Fruit fly (Drosophila melanogaster) whole organism, embryonic: ENCODE results near the gene Bmcp.

Experiments used
- CG10321 ChIP-seq: fragments of 200-800 bp; sonication (Bioruptor generic); IDR thresholded peaks from 2 replicates; pipeline ENCODE4 v1.3.6; 2022; ENCODE audit warnings: missing biosample characterization, missing genetic modification characterization
- CG10366 ChIP-seq: fragments of 200-800 bp; sonication (Bioruptor generic); IDR thresholded peaks from 2 replicates; pipeline ENCODE4 v1.3.6; 2022; ENCODE audit warnings: missing biosample characterization, missing genetic modification characterization
- CG11504 ChIP-seq: fragments of 200-800 bp; sonication (Bioruptor generic); optimal IDR thresholded peaks from 3 replicates; lab custom pipeline; 2019; ENCODE audit warnings: missing biosample characterization, mild to moderate bottlenecking, missing genetic modification characterization, moderate library complexity
- CG12391 ChIP-seq: fragments of 200-800 bp; sonication (Bioruptor generic); optimal IDR thresholded peaks from 3 replicates; lab custom pipeline; 2018; ENCODE audit warnings: missing biosample characterization, mild to moderate bottlenecking, missing genetic modification characterization, moderate library complexity
- CG12769 ChIP-seq: fragments of 200-800 bp; sonication (Bioruptor generic); optimal IDR thresholded peaks from 2 replicates; lab custom pipeline; 2019; ENCODE audit warnings: missing biosample characterization, mild to moderate bottlenecking, missing genetic modification characterization, moderate library complexity
- CG13287 ChIP-seq: fragments of 200-800 bp; sonication (Bioruptor generic); IDR thresholded peaks from 2 replicates; pipeline ENCODE4 v1.3.6; 2022; ENCODE audit warnings: missing biosample characterization, missing genetic modification characterization; ENCODE audit not compliant: partially characterized antibody
- CG14965 ChIP-seq: fragments of 200-800 bp; sonication (Bioruptor generic); optimal IDR thresholded peaks from 2 replicates; lab custom pipeline; 2016; ENCODE audit warnings: missing biosample characterization, missing genetic modification characterization, borderline replicate concordance
- CG15601 ChIP-seq: fragments of 200-800 bp; sonication (Bioruptor generic); optimal IDR thresholded peaks from 3 replicates; lab custom pipeline; 2019; ENCODE audit warnings: missing biosample characterization, mild to moderate bottlenecking, missing genetic modification characterization, moderate library complexity
- CG1647 ChIP-seq: fragments of 200-800 bp; sonication (Bioruptor generic); optimal IDR thresholded peaks from 3 replicates; lab custom pipeline; 2016; ENCODE audit warnings: missing biosample characterization, missing genetic modification characterization
- CG16779 ChIP-seq: fragments of 200-800 bp; sonication (Bioruptor generic); IDR thresholded peaks from 2 replicates; pipeline ENCODE4 v1.3.6; 2022; ENCODE audit warnings: missing biosample characterization, missing genetic modification characterization
- CG17359 ChIP-seq: fragments of 200-800 bp; sonication (Bioruptor generic); optimal IDR thresholded peaks from 3 replicates; lab custom pipeline; 2018; ENCODE audit warnings: missing biosample characterization, mild to moderate bottlenecking, missing genetic modification characterization, moderate library complexity
- CG17361 ChIP-seq: fragments of 200-800 bp; sonication (Bioruptor generic); IDR thresholded peaks from 3 replicates; pipeline ENCODE4 v1.3.6; 2022; ENCODE audit warnings: missing biosample characterization, missing genetic modification characterization
- CG1832 ChIP-seq: fragments of 200-800 bp; sonication (Bioruptor generic); optimal IDR thresholded peaks from 2 replicates; lab custom pipeline; 2017; ENCODE audit warnings: missing biosample characterization, mild to moderate bottlenecking, missing genetic modification characterization, inconsistent platforms
- CG30431 ChIP-seq: fragments of 200-800 bp; sonication (Bioruptor generic); optimal IDR thresholded peaks from 2 replicates; lab custom pipeline; 2017; ENCODE audit warnings: missing biosample characterization, missing genetic modification characterization
- CG32532 ChIP-seq: fragments of 200-800 bp; sonication (Bioruptor generic); IDR thresholded peaks from 2 replicates; pipeline ENCODE4 v1.3.6; 2022; ENCODE audit warnings: missing biosample characterization, missing genetic modification characterization
- CG33213 ChIP-seq: fragments of 200-800 bp; sonication (Bioruptor generic); optimal IDR thresholded peaks from 3 replicates; lab custom pipeline; 2016; ENCODE audit warnings: missing biosample characterization, missing genetic modification characterization
- CG4328 ChIP-seq: fragments of 200-800 bp; sonication (Bioruptor generic); optimal IDR thresholded peaks from 3 replicates; lab custom pipeline; 2017; ENCODE audit warnings: missing biosample characterization, missing genetic modification reagents, missing genetic modification characterization
- CG6813 ChIP-seq: fragments of 200-800 bp; sonication (Bioruptor generic); optimal IDR thresholded peaks from 2 replicates; lab custom pipeline; 2017; ENCODE audit warnings: missing biosample characterization, missing genetic modification characterization, mild to moderate bottlenecking, moderate library complexity, missing genetic modification reagents
- CG8290 ChIP-seq, 3 experiments: fragments of 200-800 bp; sonication (Bioruptor generic); optimal IDR thresholded peaks; 2 replicates each; lab custom pipeline; 2016 to 2019; ENCODE audit warnings: missing biosample characterization in 3 of 3, missing genetic modification characterization in 3 of 3, mild to moderate bottlenecking in 2 of 3, moderate library complexity in 1 of 3
- CHES-1-like ChIP-seq: fragments of 200-800 bp; sonication (Bioruptor generic); optimal IDR thresholded peaks from 2 replicates; lab custom pipeline; 2016; ENCODE audit warnings: missing biosample characterization, missing genetic modification characterization
- Camta ChIP-seq: fragments of 200-800 bp; sonication (Bioruptor generic); optimal IDR thresholded peaks from 2 replicates; lab custom pipeline; 2016; ENCODE audit warnings: missing biosample characterization, missing genetic modification characterization
- D ChIP-seq, 2 experiments: fragments of 200-800 bp in 1 of 2; fragments of >200 bp in 1 of 2; sonication (Bioruptor generic) in 1 of 2; optimal IDR thresholded peaks; 2 replicates in 1 of 2; 3 replicates in 1 of 2; lab custom pipeline; 2017; ENCODE audit warnings: mild to moderate bottlenecking in 1 of 2, missing biosample characterization in 1 of 2, missing genetic modification characterization in 1 of 2, missing genetic modification reagents in 1 of 2
- Dip2 ChIP-seq: fragments of 200-800 bp; sonication (Bioruptor generic); IDR thresholded peaks from 2 replicates; pipeline ENCODE4 v1.3.6; 2022; ENCODE audit warnings: missing biosample characterization, missing genetic modification characterization
- E2f2 ChIP-seq: fragments of 200-800 bp; sonication (Bioruptor generic); IDR thresholded peaks from 2 replicates; pipeline ENCODE4 v1.3.6; 2022; ENCODE audit warnings: missing biosample characterization, missing genetic modification characterization
- HmgD ChIP-seq: fragments of 200-800 bp; sonication (Bioruptor generic); optimal IDR thresholded peaks from 3 replicates; lab custom pipeline; 2016; ENCODE audit warnings: missing biosample characterization, missing genetic modification characterization
- HmgZ ChIP-seq: fragments of 200-800 bp; sonication (Bioruptor generic); optimal IDR thresholded peaks from 2 replicates; lab custom pipeline; 2018; ENCODE audit warnings: missing biosample characterization, mild to moderate bottlenecking, missing genetic modification characterization
- Hmr ChIP-seq: fragments of 200-800 bp; sonication (Bioruptor generic); optimal IDR thresholded peaks from 3 replicates; lab custom pipeline; 2017; ENCODE audit warnings: mild to moderate bottlenecking, missing biosample characterization, missing genetic modification reagents, missing genetic modification characterization
- Lhr ChIP-seq: fragments of 200-800 bp; sonication (Bioruptor generic); optimal IDR thresholded peaks from 3 replicates; lab custom pipeline; 2017; ENCODE audit warnings: mild to moderate bottlenecking, missing biosample characterization, missing genetic modification reagents, missing genetic modification characterization
- Myb ChIP-seq: fragments of 200-800 bp; sonication (Bioruptor generic); optimal IDR thresholded peaks from 2 replicates; lab custom pipeline; 2016; ENCODE audit warnings: missing biosample characterization, missing genetic modification characterization
- NFAT ChIP-seq: fragments of 200-800 bp; sonication (Bioruptor generic); IDR thresholded peaks from 2 replicates; pipeline ENCODE4 v1.3.6; 2022; ENCODE audit warnings: missing biosample characterization, missing genetic modification characterization
- Nf-YC ChIP-seq: fragments of 200-800 bp; optimal IDR thresholded peaks from 3 replicates; lab custom pipeline; 2019; ENCODE audit warnings: missing biosample characterization, mild to moderate bottlenecking, missing genetic modification characterization, moderate library complexity
- PHDP ChIP-seq: fragments of 200-800 bp; sonication (Bioruptor generic); optimal IDR thresholded peaks from 3 replicates; lab custom pipeline; 2018; ENCODE audit warnings: missing biosample characterization, mild to moderate bottlenecking, missing genetic modification characterization, moderate library complexity
- Pdp1 ChIP-seq, 2 experiments: fragments of 200-800 bp; sonication (Bioruptor generic); optimal IDR thresholded peaks; 3 replicates each; lab custom pipeline; 2016; ENCODE audit warnings: missing biosample characterization in 2 of 2, missing genetic modification characterization in 2 of 2, mild to moderate bottlenecking in 1 of 2, moderate library complexity in 1 of 2
- Sry-δ ChIP-seq: fragments of 200-800 bp; sonication (Bioruptor generic); optimal IDR thresholded peaks from 2 replicates; lab custom pipeline; 2016; ENCODE audit warnings: missing biosample characterization, missing genetic modification characterization
- bbx ChIP-seq: fragments of 200-800 bp; sonication (Bioruptor generic); IDR thresholded peaks from 2 replicates; pipeline ENCODE4 v1.3.6; 2022; ENCODE audit warnings: missing biosample characterization, missing genetic modification characterization; ENCODE audit not compliant: partially characterized antibody
- bcd ChIP-seq: fragments of 200-800 bp; sonication (Bioruptor generic); optimal IDR thresholded peaks from 2 replicates; lab custom pipeline; 2017; ENCODE audit warnings: missing biosample characterization, mild to moderate bottlenecking, missing genetic modification characterization
- chn ChIP-seq: fragments of 200-800 bp; sonication (Bioruptor generic); optimal IDR thresholded peaks from 2 replicates; lab custom pipeline; 2016; ENCODE audit warnings: missing biosample characterization, missing genetic modification characterization
- gro ChIP-seq: fragments of 200-800 bp; sonication (Bioruptor generic); optimal IDR thresholded peaks from 2 replicates; lab custom pipeline; 2016; ENCODE audit warnings: missing biosample characterization, missing genetic modification characterization
- ind ChIP-seq: fragments of 200-800 bp; sonication (Bioruptor generic); optimal IDR thresholded peaks from 3 replicates; lab custom pipeline; 2016; ENCODE audit warnings: missing biosample characterization, missing genetic modification characterization
- insv ChIP-seq, 2 experiments: fragments of 200-800 bp; sonication (Bioruptor generic); optimal IDR thresholded peaks; 3 replicates each; lab custom pipeline; 2016 to 2018; ENCODE audit warnings: missing biosample characterization in 2 of 2, missing genetic modification characterization in 2 of 2
- mam ChIP-seq: fragments of 200-800 bp; sonication (Bioruptor generic); optimal IDR thresholded peaks from 3 replicates; lab custom pipeline; 2016; ENCODE audit warnings: missing biosample characterization, missing genetic modification characterization
- pita ChIP-seq: fragments of 200-800 bp; sonication (Bioruptor generic); optimal IDR thresholded peaks from 2 replicates; lab custom pipeline; 2017; ENCODE audit warnings: missing biosample characterization, mild to moderate bottlenecking, missing genetic modification characterization
- sd ChIP-seq: fragments of 200-800 bp; sonication (Bioruptor generic); optimal IDR thresholded peaks from 3 replicates; lab custom pipeline; 2018; ENCODE audit warnings: missing biosample characterization, mild to moderate bottlenecking, missing genetic modification characterization, moderate library complexity
- tll ChIP-seq, 2 experiments: fragments of 200-800 bp in 1 of 2; fragments of >200 bp in 1 of 2; sonication (Bioruptor generic) in 1 of 2; optimal IDR thresholded peaks; 2 replicates each; lab custom pipeline; 2017 to 2019; ENCODE audit warnings: missing biosample characterization in 2 of 2, missing genetic modification characterization in 2 of 2, mild to moderate bottlenecking in 1 of 2, moderate library complexity in 1 of 2
- trem ChIP-seq: fragments of 200-800 bp; optimal IDR thresholded peaks from 3 replicates; lab custom pipeline; 2019; ENCODE audit warnings: missing biosample characterization, mild to moderate bottlenecking, missing genetic modification characterization, moderate library complexity
- vnd ChIP-seq: fragments of 200-800 bp; sonication (Bioruptor generic); IDR thresholded peaks from 3 replicates; pipeline ENCODE4 v1.3.6; 2022; ENCODE audit warnings: missing biosample characterization, missing genetic modification characterization; ENCODE audit not compliant: partially characterized antibody
- vvl ChIP-seq: fragments of 200-800 bp; sonication (Bioruptor generic); IDR thresholded peaks from 2 replicates; pipeline ENCODE4 v1.3.6; 2022; ENCODE audit warnings: missing biosample characterization, missing genetic modification characterization
- zfh2 ChIP-seq: fragments of 200-800 bp; sonication (Bioruptor generic); optimal IDR thresholded peaks from 2 replicates; lab custom pipeline; 2016; ENCODE audit warnings: missing biosample characterization, missing genetic modification characterization

Bmcp gene

DNA sequence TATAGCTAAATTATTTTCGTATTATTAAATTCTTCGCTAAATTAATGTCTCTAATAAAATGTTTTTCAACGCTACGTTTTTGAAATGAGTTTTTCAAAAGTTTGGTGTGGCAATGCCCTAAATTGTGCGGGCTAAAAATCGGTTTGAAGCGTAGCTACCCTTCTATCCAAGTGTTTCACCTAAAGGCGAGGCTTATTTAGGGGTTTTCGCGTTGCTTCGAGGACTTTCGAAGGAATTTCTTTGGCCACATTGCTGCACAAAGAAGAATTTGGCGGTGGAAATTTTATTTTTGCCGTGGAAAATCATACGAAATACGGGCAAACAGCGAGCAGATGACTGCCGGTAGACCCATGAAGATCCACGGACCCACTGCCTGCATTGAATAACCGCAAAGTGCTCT, 38.9 kb upstream of the Bmcp start, which contains the start of gene TfIIEalpha:
Gene TfIIEalpha (plus strand): TSS at position 245 of the 400 bp plus-strand sequence.
- TF ChIP-seq CG11504 (tag; lab: Kevin White, UChicago), result peak; percentile 39
- TF ChIP-seq ind (GFP tag; lab: Kevin White, UChicago), result no peak
- TF ChIP-seq HmgD (GFP tag; lab: Kevin White, UChicago), result peak; percentile 69
- peak; percentile 17 for TF ChIP-seq Camta (GFP tag; lab: Kevin White, UChicago)
- TF ChIP-seq CHES-1-like (GFP tag; lab: Kevin White, UChicago), result no peak
- TF ChIP-seq PHDP (tag; lab: Kevin White, UChicago), result peak; percentile 11
- peak; percentile 25 for TF ChIP-seq CG8290 (GFP tag; optimal IDR thresholded peaks at IDR 0.05; lab: Kevin White, UChicago)
- peak in 1 of 2 experiments; percentile 60 for TF ChIP-seq CG8290 (tag; optimal IDR thresholded peaks at IDR 0.05; lab: Kevin White, UChicago)
- no peak for TF ChIP-seq CG4328 (GFP tag; lab: Kevin White, UChicago)
- peak; percentile 46 for TF ChIP-seq gro
- TF ChIP-seq Sry-δ (GFP tag; lab: Kevin White, UChicago), result peak; percentile 59
- peak; percentile 8 for TF ChIP-seq zfh2 (GFP tag; lab: Kevin White, UChicago)
- peak; percentile 78 for TF ChIP-seq sd
- TF ChIP-seq CG10321 (GFP tag; lab: Robert Waterston, UW), result no peak
- peak; percentile 52 for TF ChIP-seq CG13287 (GFP tag; lab: Robert Waterston, UW)
- TF ChIP-seq CG15601, result peak; percentile 42
- TF ChIP-seq HmgZ (tag; lab: Kevin White, UChicago), result peak; percentile 76
- peak; percentile 51; the same call in 1 of the 2 replicates for TF ChIP-seq bbx
- no peak for TF ChIP-seq CG17359 (tag; lab: Kevin White, UChicago)
- no peak for TF ChIP-seq vnd (GFP tag; lab: Robert Waterston, UW)
- TF ChIP-seq Nf-YC (tag; lab: Kevin White, UChicago), result peak; percentile 23
- TF ChIP-seq chn (GFP tag; lab: Kevin White, UChicago), result peak; percentile 12
- TF ChIP-seq Lhr (GFP tag; lab: Kevin White, UChicago), result peak; percentile 91
- no peak for TF ChIP-seq CG6813
- no peak for TF ChIP-seq CG16779
- peak; percentile 21 for TF ChIP-seq CG12391 (tag; lab: Kevin White, UChicago)
- TF ChIP-seq CG14965 (GFP tag; lab: Kevin White, UChicago), result no peak
- TF ChIP-seq CG17361 (GFP tag; lab: Robert Waterston, UW), result 0 out of 3 replicates have a peak, but pooled peaks have one; percentile 18
- TF ChIP-seq NFAT (GFP tag; lab: Robert Waterston, UW), result peak; percentile 63; the same call in 1 of the 2 replicates
- TF ChIP-seq D (optimal IDR thresholded peaks at IDR 0.05; lab: Kevin White, UChicago), result no peak
- TF ChIP-seq D (GFP tag; optimal IDR thresholded peaks at IDR 0.05; lab: Kevin White, UChicago), result no peak
- TF ChIP-seq vvl (GFP tag; lab: Robert Waterston, UW), result peak; percentile 73
- peak; percentile 90 for TF ChIP-seq E2f2 (GFP tag; lab: Robert Waterston, UW)
- TF ChIP-seq CG1832, result no peak
- no peak for TF ChIP-seq CG1647 (GFP tag; lab: Kevin White, UChicago)
- no peak for TF ChIP-seq CG10366
- TF ChIP-seq CG33213 (GFP tag; lab: Kevin White, UChicago), result peak; percentile 71
- peak; percentile 41; the same call in 1 of the 2 replicates for TF ChIP-seq CG32532 (GFP tag; lab: Robert Waterston, UW)
- TF ChIP-seq tll (GFP tag; optimal IDR thresholded peaks at IDR 0.05; lab: Kevin White, UChicago), result no peak
- peak; percentile 62 for TF ChIP-seq Hmr (GFP tag; lab: Kevin White, UChicago)
- TF ChIP-seq CG30431, result no peak
- TF ChIP-seq pita (GFP tag; lab: Kevin White, UChicago), result peak; percentile 81
- TF ChIP-seq insv (GFP tag; optimal IDR thresholded peaks at IDR 0.05; lab: Kevin White, UChicago), result peak in 1 of 2 experiments; percentile 4
- TF ChIP-seq Myb (GFP tag; lab: Kevin White, UChicago), result peak; percentile 77
- TF ChIP-seq CG12769 (tag; lab: Kevin White, UChicago), result peak; percentile 27
- peak; percentile 22 for TF ChIP-seq mam (GFP tag; lab: Kevin White, UChicago)
- TF ChIP-seq Dip2 (GFP tag; lab: Robert Waterston, UW), result no peak
- peak in 1 of 2 experiments; percentile 56 for TF ChIP-seq Pdp1 (GFP tag; optimal IDR thresholded peaks at IDR 0.05; lab: Kevin White, UChicago)
- TF ChIP-seq bcd (GFP tag; lab: Kevin White, UChicago), result peak; percentile 8
- peak; percentile 62 for TF ChIP-seq trem (tag; lab: Kevin White, UChicago)
